Worm (Caenorhabditis elegans): Measurements from ENCODE around the gene F47B8.4.

DNA sequence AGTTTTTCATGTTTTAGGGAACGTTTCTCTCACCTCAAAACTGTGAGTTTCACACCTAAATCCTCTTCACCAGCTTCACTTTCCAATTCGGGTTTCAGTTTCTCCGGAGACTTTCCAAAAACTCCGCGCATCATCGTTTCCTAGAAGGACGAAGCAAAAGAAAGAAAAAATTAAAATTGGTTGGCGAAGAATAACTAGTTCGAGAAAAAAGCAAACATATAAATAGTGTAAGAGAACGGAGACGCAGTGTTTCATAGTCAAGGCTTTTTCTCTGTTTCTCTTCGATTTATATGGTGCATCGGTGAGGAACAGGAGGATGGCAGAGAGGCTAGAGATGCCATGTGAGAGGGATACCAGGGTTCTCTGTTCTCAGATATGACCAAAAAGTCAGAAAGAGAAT is 1.7 kb downstream of the F47B8.4 start, which contains the start of gene F47B8.3:
- TF ChIP-seq elt-3 (tag; optimal IDR thresholded peaks at IDR 0.05): no peak
- no peak for TF ChIP-seq unc-62 (GFP tag; optimal IDR thresholded peaks at IDR 0.05)

Measured in whole organism, mixed stage, embryonic.